Fruit fly (Drosophila melanogaster): Measurements from ENCODE around the gene Acp36DE.

Gene Acp36DE

dm6 chr2L:18358928-18359327 is at the start of gene Acp36DE:
Gene Acp36DE (minus strand): TSS chr2L:18359028.
- TF ChIP-seq br (GFP tag; optimal IDR thresholded peaks at IDR 0.05) (no peak), rgr (GFP tag; optimal IDR thresholded peaks at IDR 0.05) (no peak), fru (GFP tag; optimal IDR thresholded peaks at IDR 0.05) (no peak), h (GFP tag; optimal IDR thresholded peaks at IDR 0.05) (no peak), HLH106 (tag; optimal IDR thresholded peaks at IDR 0.05) (no peak)

- TF ChIP-seq Sp1 (GFP tag; optimal IDR thresholded peaks at IDR 0.05) (no peak), sv (GFP tag; optimal IDR thresholded peaks at IDR 0.05) (no peak), woc (GFP tag; optimal IDR thresholded peaks at IDR 0.05) (no peak)
These were observed 36.5 kb upstream of the Acp36DE start for dm6 chr2L:18395274-18395823.

dm6 chr2L:18389987-18390386 is 31.2 kb upstream of the Acp36DE start:
- TF ChIP-seq woc (GFP tag; optimal IDR thresholded peaks at IDR 0.05): no peak

dm6 chr2L:18387749-18388148 is 28.9 kb upstream of the Acp36DE start:
- no peak for TF ChIP-seq usp (GFP tag; optimal IDR thresholded peaks at IDR 0.05)
- TF ChIP-seq Sp1 (GFP tag; optimal IDR thresholded peaks at IDR 0.05): no peak
- TF ChIP-seq Dfd (GFP tag; optimal IDR thresholded peaks at IDR 0.05): no peak
- no peak for TF ChIP-seq Mio (GFP tag; optimal IDR thresholded peaks at IDR 0.05)
- no peak for TF ChIP-seq rgr (GFP tag; optimal IDR thresholded peaks at IDR 0.05)
- no peak for TF ChIP-seq sage (GFP tag; optimal IDR thresholded peaks at IDR 0.05)
- TF ChIP-seq Rel (GFP tag; optimal IDR thresholded peaks at IDR 0.05): no peak
- no peak for TF ChIP-seq Rel (tag; optimal IDR thresholded peaks at IDR 0.05)
- no peak for TF ChIP-seq GATAd (GFP tag; optimal IDR thresholded peaks at IDR 0.05)
- no peak for TF ChIP-seq dl (GFP tag; optimal IDR thresholded peaks at IDR 0.05; ENCODE audit: insufficient read depth in 1 of 2, partially characterized antibody in 2 of 2)
- no peak for TF ChIP-seq br (GFP tag; optimal IDR thresholded peaks at IDR 0.05)
- TF ChIP-seq pan (optimal IDR thresholded peaks at IDR 0.05): no peak
- TF ChIP-seq woc (GFP tag; optimal IDR thresholded peaks at IDR 0.05): no peak
- TF ChIP-seq CG32264 (GFP tag; optimal IDR thresholded peaks at IDR 0.05): no peak
- TF ChIP-seq foxo (GFP tag; optimal IDR thresholded peaks at IDR 0.05): no peak
- no peak for TF ChIP-seq HLH106 (tag; optimal IDR thresholded peaks at IDR 0.05)

dm6 chr2L:18378291-18378690 is 19.5 kb upstream of the Acp36DE start, which contains the start of gene CG34171:
Gene CG34171 (plus strand): TSS chr2L:18378591.
- TF ChIP-seq Abd-B (GFP tag; optimal IDR thresholded peaks at IDR 0.05): no peak
- no peak for TF ChIP-seq CG9705 (GFP tag; optimal IDR thresholded peaks at IDR 0.05)
- TF ChIP-seq foxo (GFP tag; optimal IDR thresholded peaks at IDR 0.05): no peak
- no peak for TF ChIP-seq br (GFP tag; optimal IDR thresholded peaks at IDR 0.05)
- no peak for TF ChIP-seq CG32264 (GFP tag; optimal IDR thresholded peaks at IDR 0.05)
- TF ChIP-seq Dfd (GFP tag; optimal IDR thresholded peaks at IDR 0.05): no peak

dm6 chr2L:18377109-18377508 is 18.3 kb upstream of the Acp36DE start:
- TF ChIP-seq Myc (optimal IDR thresholded peaks at IDR 0.05) (no peak), woc (GFP tag; optimal IDR thresholded peaks at IDR 0.05) (peak; percentile 57), rgr (GFP tag; optimal IDR thresholded peaks at IDR 0.05) (peak; percentile 46), OdsH (GFP tag; optimal IDR thresholded peaks at IDR 0.05) (peak; percentile 51), psq (GFP tag; optimal IDR thresholded peaks at IDR 0.05) (peak; percentile 48), Sp1 (GFP tag; optimal IDR thresholded peaks at IDR 0.05) (peak; percentile 20), Dfd (GFP tag; optimal IDR thresholded peaks at IDR 0.05) (no peak), Dif (GFP tag; optimal IDR thresholded peaks at IDR 0.05; ENCODE audit: partially characterized antibody) (no peak), sv (GFP tag; optimal IDR thresholded peaks at IDR 0.05) (no peak), br (GFP tag; optimal IDR thresholded peaks at IDR 0.05) (peak; percentile 38), fru (GFP tag; optimal IDR thresholded peaks at IDR 0.05) (peak; percentile 58), dmrt93B (GFP tag; optimal IDR thresholded peaks at IDR 0.05) (peak; percentile 22), h (GFP tag; optimal IDR thresholded peaks at IDR 0.05) (peak; percentile 45), N (GFP tag; optimal IDR thresholded peaks at IDR 0.05) (no peak), HLH106 (tag; optimal IDR thresholded peaks at IDR 0.05) (peak; percentile 56), ey (GFP tag; optimal IDR thresholded peaks at IDR 0.05) (peak; percentile 49), foxo (GFP tag; optimal IDR thresholded peaks at IDR 0.05) (peak in 1 of 2 experiments; percentile 58), Jra (GFP tag; optimal IDR thresholded peaks at IDR 0.05) (no peak)
